Worm (Caenorhabditis elegans): Measurements from ENCODE around the gene str-108.

- TF ChIP-seq nfya-1 (tag; optimal IDR thresholded peaks at IDR 0.05; ENCODE audit: borderline replicate concordance, insufficient read depth), result no peak
- no peak for TF ChIP-seq F57C9.4 (tag; optimal IDR thresholded peaks at IDR 0.05)
- TF ChIP-seq attf-3 (GFP tag; conservative IDR thresholded peaks at IDR 0.05), result no peak
- TF ChIP-seq cebp-1 (GFP tag; IDR thresholded peaks at IDR 0.05), result no peak
- no peak for TF ChIP-seq cebp-1 (tag; optimal IDR thresholded peaks at IDR 0.05)
These were observed 24.4 kb downstream of the str-108 start, which contains the start of gene srh-281 for ce11 chrV:16190485-16190884.
